Fruit fly (Drosophila melanogaster) whole organism, pupa: Measurements from ENCODE around the gene CG15531.

Experiments
- CG10348 ChIP-seq: fragments of 200-800 bp; sonication (Bioruptor generic); IDR thresholded peaks from 2 replicates; pipeline ENCODE4 v1.3.6; 2022; ENCODE audit warnings: missing biosample characterization, missing genetic modification characterization
- CG12605 ChIP-seq: fragments of 200-800 bp; sonication (Bioruptor generic); IDR thresholded peaks from 2 replicates; pipeline ENCODE4 v1.3.6; 2022; ENCODE audit warnings: missing biosample characterization, missing genetic modification characterization
- CG13204 ChIP-seq: fragments of 200-800 bp; sonication (Bioruptor generic); optimal IDR thresholded peaks from 2 replicates; lab custom pipeline; 2018; ENCODE audit warnings: missing biosample characterization, mild to moderate bottlenecking, missing genetic modification characterization, moderate library complexity
- CG14655 ChIP-seq: fragments of 200-800 bp; sonication (Bioruptor generic); optimal IDR thresholded peaks from 3 replicates; lab custom pipeline; 2017; ENCODE audit warnings: mild to moderate bottlenecking, missing biosample characterization, missing genetic modification reagents, missing genetic modification characterization
- CG15710 ChIP-seq: fragments of 200-800 bp; sonication (Bioruptor generic); optimal IDR thresholded peaks from 2 replicates; lab custom pipeline; 2018; ENCODE audit warnings: missing biosample characterization, mild to moderate bottlenecking, missing genetic modification characterization, moderate library complexity
- CG17806 ChIP-seq: fragments of 200-800 bp; sonication (Bioruptor generic); optimal IDR thresholded peaks from 2 replicates; lab custom pipeline; 2018; ENCODE audit warnings: missing biosample characterization, mild to moderate bottlenecking, missing genetic modification characterization, moderate library complexity
- CG32121 ChIP-seq: fragments of 200-800 bp; sonication (Bioruptor generic); IDR thresholded peaks from 2 replicates; pipeline ENCODE4 v1.3.6; 2022; ENCODE audit warnings: missing biosample characterization, missing genetic modification characterization
- CG34367 ChIP-seq: fragments of 200-800 bp; sonication (Bioruptor generic); optimal IDR thresholded peaks from 2 replicates; lab custom pipeline; 2018; ENCODE audit warnings: missing biosample characterization, mild to moderate bottlenecking, missing genetic modification characterization
- CG4496 ChIP-seq: fragments of 200-800 bp; sonication (Bioruptor generic); IDR thresholded peaks from 3 replicates; pipeline ENCODE4 v1.3.6; 2022; ENCODE audit warnings: missing biosample characterization, missing genetic modification characterization
- CG8159 ChIP-seq: fragments of 200-800 bp; sonication (Bioruptor generic); optimal IDR thresholded peaks from 3 replicates; lab custom pipeline; 2018; ENCODE audit warnings: missing biosample characterization, mild to moderate bottlenecking, missing genetic modification characterization, moderate library complexity
- CG8301 ChIP-seq: fragments of 200-800 bp; sonication (Bioruptor generic); optimal IDR thresholded peaks from 2 replicates; lab custom pipeline; 2018; ENCODE audit warnings: missing biosample characterization, mild to moderate bottlenecking, missing genetic modification characterization
- CG9948 ChIP-seq: fragments of 200-800 bp; sonication (Bioruptor generic); optimal IDR thresholded peaks from 2 replicates; lab custom pipeline; 2018; ENCODE audit warnings: missing biosample characterization, mild to moderate bottlenecking, missing genetic modification characterization, moderate library complexity
- D1 ChIP-seq: fragments of 200-800 bp; sonication (Bioruptor generic); optimal IDR thresholded peaks from 2 replicates; lab custom pipeline; 2018; ENCODE audit warnings: missing biosample characterization, mild to moderate bottlenecking, missing genetic modification characterization, moderate library complexity
- EcR ChIP-seq: fragments of 200-800 bp; sonication (Bioruptor generic); optimal IDR thresholded peaks from 3 replicates; lab custom pipeline; 2019; ENCODE audit warnings: missing biosample characterization, missing genetic modification characterization, mild to moderate bottlenecking, moderate library complexity, missing genetic modification reagents
- Ets98B ChIP-seq: fragments of 200-800 bp; sonication (Bioruptor generic); IDR thresholded peaks from 2 replicates; pipeline ENCODE4 v1.3.6; 2022; ENCODE audit warnings: missing biosample characterization, missing genetic modification characterization
- Pif1A ChIP-seq: fragments of 200-800 bp; sonication (Bioruptor generic); optimal IDR thresholded peaks from 3 replicates; lab custom pipeline; 2016; ENCODE audit warnings: missing biosample characterization, missing genetic modification characterization
- Pif1B ChIP-seq: fragments of 200-800 bp; sonication (Bioruptor generic); optimal IDR thresholded peaks from 3 replicates; lab custom pipeline; 2016; ENCODE audit warnings: missing biosample characterization, missing genetic modification characterization
- Snoo ChIP-seq: fragments of 200-800 bp; sonication (Bioruptor generic); optimal IDR thresholded peaks from 3 replicates; lab custom pipeline; 2017; ENCODE audit warnings: missing biosample characterization, mild to moderate bottlenecking, missing genetic modification characterization, inconsistent platforms
- fd96Ca ChIP-seq: fragments of 200-800 bp; sonication (Bioruptor generic); IDR thresholded peaks from 3 replicates; pipeline ENCODE4 v1.3.6; 2022; ENCODE audit warnings: missing biosample characterization, missing genetic modification characterization
- gl ChIP-seq: fragments of 200-800 bp; sonication (Bioruptor generic); optimal IDR thresholded peaks from 2 replicates; lab custom pipeline; 2018; ENCODE audit warnings: missing biosample characterization, mild to moderate bottlenecking, missing genetic modification characterization
- rn ChIP-seq: fragments of 200-800 bp; sonication (Bioruptor generic); IDR thresholded peaks from 2 replicates; pipeline ENCODE4 v1.3.6; 2022; ENCODE audit warnings: missing biosample characterization, missing genetic modification characterization

The CG15531 gene

DNA sequence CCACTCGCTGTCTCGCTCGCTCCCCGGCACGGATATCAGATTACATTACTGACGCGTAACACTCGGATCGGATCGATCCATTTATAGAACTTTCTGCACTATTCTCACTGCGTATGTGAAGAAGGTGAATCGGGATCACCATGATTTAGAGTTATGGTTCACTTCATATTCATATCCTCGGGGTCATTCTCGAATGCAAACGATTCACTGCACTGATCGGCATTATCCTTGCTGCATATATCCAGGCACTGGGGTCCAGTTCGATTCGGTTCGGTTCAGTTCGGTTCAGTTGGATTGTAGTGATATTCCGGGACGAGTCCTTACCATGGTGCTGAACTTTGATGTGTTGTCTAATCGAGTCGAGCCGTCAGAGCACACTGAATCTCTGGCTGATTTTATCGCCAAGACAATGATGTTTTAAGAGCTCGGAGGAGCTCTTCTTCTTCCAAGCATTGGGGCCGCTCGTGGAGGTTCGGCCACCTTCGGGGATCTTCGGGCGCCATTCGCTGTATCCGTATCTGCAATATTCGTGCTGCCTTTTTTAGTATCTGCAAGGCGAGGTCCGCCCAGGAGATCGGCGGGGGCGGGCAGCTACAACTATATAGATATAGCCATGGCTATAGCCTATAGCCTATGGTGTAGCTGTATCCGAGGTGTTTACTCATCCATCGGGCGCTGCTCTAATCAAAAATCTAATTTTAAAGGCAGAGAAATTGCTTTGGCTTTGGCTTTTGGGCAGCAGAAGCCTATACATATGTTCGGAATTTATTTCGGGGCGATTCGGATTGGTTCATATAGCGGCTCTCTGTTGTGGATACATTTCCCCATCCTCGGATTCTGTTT is 21.6 kb downstream of the CG15531 start, which contains the start of gene Mlc2:
Gene Mlc2, minus strand, starts transcription at position 392 of the 843 bp plus-strand sequence.
- TF ChIP-seq CG14655 (GFP tag; lab: Kevin White, UChicago) (no peak), CG32121 (GFP tag; lab: Robert Waterston, UW) (no peak), EcR (GFP tag; lab: Kevin White, UChicago) (no peak), Ets98B (GFP tag; lab: Robert Waterston, UW) (no peak), Pif1A (GFP tag; lab: Kevin White, UChicago) (no peak)

DNA sequence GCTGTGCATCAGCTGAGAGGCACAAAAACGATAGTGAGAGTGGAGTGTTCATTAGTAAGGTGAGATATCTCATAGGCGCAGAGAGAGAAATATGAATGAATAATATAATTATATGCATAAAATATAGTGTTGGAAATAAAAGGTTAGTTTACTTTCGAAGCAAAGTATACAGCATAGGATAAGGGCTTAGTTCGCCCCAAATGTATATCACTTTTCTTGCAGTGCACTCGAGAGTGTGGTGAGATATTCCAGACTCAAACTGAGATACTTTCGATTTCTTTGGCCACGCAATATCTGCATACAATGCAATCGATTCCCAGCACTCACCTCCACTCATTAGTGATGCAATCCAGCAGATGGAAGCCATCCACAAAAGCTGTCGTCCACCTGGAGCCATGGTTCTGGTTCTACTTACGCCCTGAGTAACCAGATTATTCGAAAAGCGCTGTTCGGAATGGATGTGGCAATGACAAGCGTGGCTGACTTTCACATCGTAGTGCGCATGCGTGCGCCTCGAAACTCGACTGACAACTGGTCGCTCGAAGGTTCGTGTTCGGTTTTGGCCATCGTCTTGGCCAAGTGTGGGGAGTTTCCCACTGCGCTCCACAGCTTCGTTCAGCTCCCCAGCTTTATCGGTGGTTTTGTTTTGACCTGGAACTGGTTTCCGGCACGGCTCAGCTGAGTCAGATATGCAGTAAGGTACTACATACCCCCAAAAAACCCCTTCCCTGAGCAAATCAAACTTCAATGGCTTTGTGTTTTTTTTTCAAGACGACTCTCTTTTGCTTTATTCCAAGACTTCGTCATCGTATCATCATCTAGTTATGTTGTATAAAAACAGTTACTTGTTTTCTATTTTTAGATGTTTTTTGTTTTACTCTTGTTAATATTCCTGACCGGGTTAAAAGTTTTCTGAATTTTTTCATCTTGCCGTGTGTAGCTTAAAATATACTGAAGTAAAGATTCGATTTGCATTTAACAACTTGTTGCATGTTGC is 25.1 kb downstream of the CG15531 start, which contains the start of gene Rsod:
Gene Rsod, minus strand, starts transcription at position 537 of the 997 bp plus-strand sequence.
- TF ChIP-seq CG9948 (tag; lab: Kevin White, UChicago) (peak; percentile 72), fd96Ca (GFP tag; lab: Robert Waterston, UW) (peak; percentile 92), Pif1A (GFP tag; lab: Kevin White, UChicago) (peak; percentile 86), CG32121 (GFP tag; lab: Robert Waterston, UW) (peak; percentile 93), CG12605 (GFP tag; lab: Robert Waterston, UW) (peak; percentile 90), CG4496 (peak; percentile 96), D1 (tag; lab: Kevin White, UChicago) (peak; percentile 13), CG8159 (peak; percentile 72), Pif1B (GFP tag; lab: Kevin White, UChicago) (peak; percentile 87), Snoo (peak; percentile 81), CG8301 (tag; lab: Kevin White, UChicago) (peak; percentile 80), CG15710 (tag; lab: Kevin White, UChicago) (peak; percentile 70), CG14655 (GFP tag; lab: Kevin White, UChicago) (peak; percentile 86), Ets98B (GFP tag; lab: Robert Waterston, UW) (peak; percentile 95), CG10348 (GFP tag; lab: Robert Waterston, UW) (peak; percentile 59), CG34367 (peak; percentile 67), gl (tag; lab: Kevin White, UChicago) (peak; percentile 21), CG17806 (peak; percentile 73), EcR (GFP tag; lab: Kevin White, UChicago) (peak; percentile 27), rn (GFP tag; lab: Robert Waterston, UW) (peak; percentile 91), CG13204 (GFP tag; lab: Kevin White, UChicago) (no peak)
- TF ChIP-seq, all 21 proteins: peak for 20

DNA sequence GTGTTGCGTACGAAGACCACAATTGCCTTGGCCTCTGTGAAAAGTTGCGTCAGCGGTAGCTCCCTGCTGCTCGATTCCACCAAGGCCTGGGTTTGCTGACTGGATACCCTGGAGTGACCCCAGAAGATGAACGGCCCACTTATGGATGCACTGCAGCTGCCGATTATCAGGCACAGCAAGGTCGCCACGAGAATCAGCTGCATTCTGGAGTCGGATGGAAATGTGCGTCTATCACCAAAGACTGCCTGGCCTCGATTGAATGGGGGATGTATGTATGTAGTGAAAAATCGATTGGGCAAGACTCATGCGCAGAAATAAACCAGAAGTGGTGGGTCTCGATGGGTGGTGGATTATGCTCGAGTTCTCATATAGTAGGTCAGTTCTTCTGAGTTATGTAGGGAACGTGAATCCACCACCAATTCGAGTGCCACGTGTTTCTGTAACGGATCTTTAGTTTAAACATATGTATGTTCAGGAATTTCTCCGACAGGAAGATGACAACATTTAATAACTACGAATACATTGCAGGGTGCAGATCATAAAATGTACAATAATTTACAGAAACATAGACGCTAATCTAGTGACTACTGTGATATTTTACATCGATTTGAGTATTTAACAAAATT is 29.8 kb downstream of the CG15531 start, which contains the start of gene VhaAC45RP:
Gene VhaAC45RP, minus strand, starts transcription at position 261 of the 626 bp plus-strand sequence.
- no peak for TF ChIP-seq CG8159
- no peak for TF ChIP-seq CG17806
- no peak for TF ChIP-seq D1 (tag; lab: Kevin White, UChicago)
- TF ChIP-seq CG10348 (GFP tag; lab: Robert Waterston, UW), result no peak
- no peak for TF ChIP-seq CG4496
- no peak for TF ChIP-seq CG13204 (GFP tag; lab: Kevin White, UChicago)
- no peak for TF ChIP-seq CG32121 (GFP tag; lab: Robert Waterston, UW)
- TF ChIP-seq Ets98B (GFP tag; lab: Robert Waterston, UW), result no peak
- no peak for TF ChIP-seq Pif1B (GFP tag; lab: Kevin White, UChicago)
- no peak for TF ChIP-seq CG8301 (tag; lab: Kevin White, UChicago)
- no peak for TF ChIP-seq CG34367
- no peak for TF ChIP-seq fd96Ca (GFP tag; lab: Robert Waterston, UW)
- no peak for TF ChIP-seq CG9948 (tag; lab: Kevin White, UChicago)
- TF ChIP-seq Pif1A (GFP tag; lab: Kevin White, UChicago), result no peak
- no peak for TF ChIP-seq Snoo
- TF ChIP-seq CG15710 (tag; lab: Kevin White, UChicago), result no peak

DNA sequence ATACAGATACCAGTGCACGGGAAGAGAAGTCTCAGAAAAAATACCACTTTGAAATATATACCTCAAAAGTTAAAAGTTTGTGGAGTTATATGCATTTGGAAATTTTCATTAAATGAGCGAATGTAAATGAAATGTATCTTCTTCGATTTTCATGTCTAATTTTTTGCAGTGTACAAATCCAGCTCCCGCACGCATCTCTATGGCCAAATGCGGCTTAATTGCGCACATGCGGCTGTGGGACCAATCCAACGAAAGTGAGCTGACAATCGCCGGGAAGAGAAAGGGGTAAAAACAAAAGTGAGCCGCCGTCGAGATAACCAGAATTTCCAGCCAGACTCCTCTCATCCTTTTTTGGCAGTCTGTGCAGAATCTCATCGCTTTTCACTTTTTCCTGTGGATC is 31.9 kb downstream of the CG15531 start:
- TF ChIP-seq Ets98B (GFP tag; lab: Robert Waterston, UW), result peak; percentile 87
- peak; percentile 12 for TF ChIP-seq Snoo
- no peak for TF ChIP-seq D1 (tag; lab: Kevin White, UChicago)
- TF ChIP-seq CG12605 (GFP tag; lab: Robert Waterston, UW), result peak; percentile 70
- peak; percentile 72 for TF ChIP-seq CG8301 (tag; lab: Kevin White, UChicago)
- TF ChIP-seq CG32121 (GFP tag; lab: Robert Waterston, UW), result peak; percentile 92
- peak; percentile 5 for TF ChIP-seq CG9948 (tag; lab: Kevin White, UChicago)
- TF ChIP-seq CG13204 (GFP tag; lab: Kevin White, UChicago), result no peak
- TF ChIP-seq CG34367, result no peak
- TF ChIP-seq CG8159, result no peak
- TF ChIP-seq Pif1A (GFP tag; lab: Kevin White, UChicago), result peak; percentile 46
- TF ChIP-seq fd96Ca (GFP tag; lab: Robert Waterston, UW), result peak; percentile 85
- no peak for TF ChIP-seq CG15710 (tag; lab: Kevin White, UChicago)
- TF ChIP-seq EcR (GFP tag; lab: Kevin White, UChicago), result no peak
- peak; percentile 32 for TF ChIP-seq CG17806
- TF ChIP-seq Pif1B (GFP tag; lab: Kevin White, UChicago), result peak; percentile 57
- peak; percentile 59; the same call in 1 of the 2 replicates for TF ChIP-seq rn (GFP tag; lab: Robert Waterston, UW)
- peak; percentile 77 for TF ChIP-seq CG14655 (GFP tag; lab: Kevin White, UChicago)
- no peak for TF ChIP-seq gl (tag; lab: Kevin White, UChicago)
- TF ChIP-seq CG10348 (GFP tag; lab: Robert Waterston, UW), result no peak
- peak; percentile 88 for TF ChIP-seq CG4496
- TF ChIP-seq, all 21 proteins: peak for 13
